Fruit fly (Drosophila melanogaster) whole organism, embryonic: Measurements from ENCODE around the gene Ac76E.

Experiments used
- Abd-B ChIP-seq: fragments of 200-800 bp; sonication (Bioruptor generic); optimal IDR thresholded peaks from 2 replicates; lab custom pipeline; 2018; ENCODE audit warnings: missing biosample characterization, mild to moderate bottlenecking, missing genetic modification characterization, moderate library complexity
- BtbVII ChIP-seq: fragments of 200-800 bp; sonication (Bioruptor generic); optimal IDR thresholded peaks from 3 replicates; lab custom pipeline; 2017; ENCODE audit warnings: missing biosample characterization, mild to moderate bottlenecking, missing genetic modification characterization
- Bteb2 ChIP-seq: fragments of 200-800 bp; sonication (Bioruptor generic); optimal IDR thresholded peaks from 2 replicates; lab custom pipeline; 2016; ENCODE audit warnings: missing biosample characterization, missing genetic modification characterization
- CG10274 ChIP-seq: fragments of 200-800 bp; sonication (Bioruptor generic); optimal IDR thresholded peaks from 3 replicates; lab custom pipeline; 2017; ENCODE audit warnings: missing biosample characterization, mild to moderate bottlenecking, missing genetic modification characterization
- CG10321 ChIP-seq: fragments of 200-800 bp; sonication (Bioruptor generic); IDR thresholded peaks from 2 replicates; pipeline ENCODE4 v1.3.6; 2022; ENCODE audit warnings: missing biosample characterization, missing genetic modification characterization
- CG11456 ChIP-seq: fragments of 200-800 bp; sonication (Bioruptor generic); IDR thresholded peaks from 3 replicates; pipeline ENCODE4 v1.3.6; 2022; ENCODE audit warnings: missing biosample characterization, missing genetic modification characterization
- CG11560 ChIP-seq: fragments of 200-800 bp; sonication (Bioruptor generic); IDR thresholded peaks from 3 replicates; pipeline ENCODE4 v1.3.6; 2022; ENCODE audit warnings: missing biosample characterization, missing genetic modification characterization
- CG12219 ChIP-seq: fragments of 200-800 bp; sonication (Bioruptor generic); optimal IDR thresholded peaks from 3 replicates; lab custom pipeline; 2018; ENCODE audit warnings: missing biosample characterization, mild to moderate bottlenecking, missing genetic modification characterization
- CG13287 ChIP-seq: fragments of 200-800 bp; sonication (Bioruptor generic); IDR thresholded peaks from 2 replicates; pipeline ENCODE4 v1.3.6; 2022; ENCODE audit warnings: missing biosample characterization, missing genetic modification characterization; ENCODE audit not compliant: partially characterized antibody
- CG13296 ChIP-seq: fragments of 200-800 bp; sonication (Bioruptor generic); optimal IDR thresholded peaks from 3 replicates; lab custom pipeline; 2018; ENCODE audit warnings: missing biosample characterization, mild to moderate bottlenecking, missing genetic modification characterization
- CG13424 ChIP-seq: fragments of 200-800 bp; sonication (Bioruptor generic); optimal IDR thresholded peaks from 2 replicates; lab custom pipeline; 2019; ENCODE audit warnings: missing biosample characterization, mild to moderate bottlenecking, missing genetic modification characterization, moderate library complexity
- CG14441 ChIP-seq: fragments of 200-800 bp; sonication (Bioruptor generic); IDR thresholded peaks from 2 replicates; pipeline ENCODE4 v1.3.6; 2022; ENCODE audit warnings: missing biosample characterization, missing genetic modification characterization
- CG14965 ChIP-seq: fragments of 200-800 bp; sonication (Bioruptor generic); optimal IDR thresholded peaks from 2 replicates; lab custom pipeline; 2016; ENCODE audit warnings: missing biosample characterization, missing genetic modification characterization, borderline replicate concordance
- CG15073 ChIP-seq: fragments of 200-800 bp; sonication (Bioruptor generic); optimal IDR thresholded peaks from 2 replicates; lab custom pipeline; 2016; ENCODE audit warnings: missing biosample characterization, missing genetic modification characterization
- CG15269 ChIP-seq: fragments of 200-800 bp; sonication (Bioruptor generic); optimal IDR thresholded peaks from 2 replicates; lab custom pipeline; 2018; ENCODE audit warnings: missing biosample characterization, mild to moderate bottlenecking, missing genetic modification characterization, moderate library complexity
- CG1529 ChIP-seq: fragments of 200-800 bp; sonication (Bioruptor generic); optimal IDR thresholded peaks from 3 replicates; lab custom pipeline; 2018; ENCODE audit warnings: missing biosample characterization, missing genetic modification characterization
- CG17385 ChIP-seq: fragments of 200-800 bp; sonication (Bioruptor generic); optimal IDR thresholded peaks from 3 replicates; lab custom pipeline; 2018; ENCODE audit warnings: missing biosample characterization, mild to moderate bottlenecking, missing genetic modification characterization
- CG31224 ChIP-seq: fragments of 200-800 bp; sonication (Bioruptor generic); IDR thresholded peaks from 2 replicates; pipeline ENCODE4 v1.3.6; 2022; ENCODE audit warnings: missing biosample characterization, missing genetic modification characterization
- CG31388 ChIP-seq: fragments of 200-800 bp; sonication (Bioruptor generic); optimal IDR thresholded peaks from 2 replicates; lab custom pipeline; 2016; ENCODE audit warnings: missing biosample characterization, missing genetic modification characterization
- CG34224 ChIP-seq: fragments of 200-800 bp; sonication (Bioruptor generic); IDR thresholded peaks from 3 replicates; pipeline ENCODE4 v1.3.6; 2022; ENCODE audit warnings: missing biosample characterization, missing genetic modification characterization; ENCODE audit not compliant: partially characterized antibody
- CG3847 ChIP-seq: fragments of 200-800 bp; sonication (Bioruptor generic); IDR thresholded peaks from 2 replicates; pipeline ENCODE4 v1.3.6; 2022; ENCODE audit warnings: missing biosample characterization, missing genetic modification characterization
- CG5180 ChIP-seq: fragments of 200-800 bp; sonication (Bioruptor generic); optimal IDR thresholded peaks from 3 replicates; lab custom pipeline; 2017; ENCODE audit warnings: missing biosample characterization, missing genetic modification characterization, mild to moderate bottlenecking, moderate library complexity, missing genetic modification reagents
- CG6683 ChIP-seq: fragments of 200-800 bp; sonication (Bioruptor generic); optimal IDR thresholded peaks from 2 replicates; lab custom pipeline; 2017; ENCODE audit warnings: missing biosample characterization, mild to moderate bottlenecking, missing genetic modification characterization, missing genetic modification reagents
- CG6791 ChIP-seq: fragments of 200-800 bp; sonication (Bioruptor generic); IDR thresholded peaks from 3 replicates; pipeline ENCODE4 v1.3.6; 2022; ENCODE audit warnings: missing biosample characterization, missing genetic modification characterization; ENCODE audit not compliant: partially characterized antibody
- CG7271 ChIP-seq: fragments of 200-800 bp; sonication (Bioruptor generic); optimal IDR thresholded peaks from 2 replicates; lab custom pipeline; 2018; ENCODE audit warnings: missing biosample characterization, mild to moderate bottlenecking, missing genetic modification characterization, moderate library complexity
- Dip2 ChIP-seq: fragments of 200-800 bp; sonication (Bioruptor generic); IDR thresholded peaks from 2 replicates; pipeline ENCODE4 v1.3.6; 2022; ENCODE audit warnings: missing biosample characterization, missing genetic modification characterization
- E2f2 ChIP-seq: fragments of 200-800 bp; sonication (Bioruptor generic); IDR thresholded peaks from 2 replicates; pipeline ENCODE4 v1.3.6; 2022; ENCODE audit warnings: missing biosample characterization, missing genetic modification characterization
- ERR ChIP-seq: fragments of 200-800 bp; sonication (Bioruptor generic); optimal IDR thresholded peaks from 2 replicates; lab custom pipeline; 2016; ENCODE audit warnings: missing biosample characterization, missing genetic modification characterization
- Hr51 ChIP-seq, 2 experiments: fragments of 200-800 bp; sonication (Bioruptor generic); optimal IDR thresholded peaks; 2 replicates in 1 of 2; 3 replicates in 1 of 2; lab custom pipeline; 2016 to 2018; ENCODE audit warnings: missing biosample characterization in 2 of 2, missing genetic modification characterization in 2 of 2, mild to moderate bottlenecking in 1 of 2, moderate library complexity in 1 of 2
- Sin3A ChIP-seq: fragments of >200 bp; optimal IDR thresholded peaks from 2 replicates; lab custom pipeline; 2018
- Sry-δ ChIP-seq: fragments of 200-800 bp; sonication (Bioruptor generic); optimal IDR thresholded peaks from 2 replicates; lab custom pipeline; 2016; ENCODE audit warnings: missing biosample characterization, missing genetic modification characterization
- Taf1 ChIP-seq: fragments of 200-800 bp; sonication (Bioruptor generic); IDR thresholded peaks from 2 replicates; pipeline ENCODE4 v1.3.6; 2022; ENCODE audit warnings: missing biosample characterization, missing genetic modification characterization
- Usf ChIP-seq: fragments of 200-800 bp; sonication (Bioruptor generic); optimal IDR thresholded peaks from 2 replicates; lab custom pipeline; 2017; ENCODE audit warnings: missing genotype, missing biosample characterization, missing genetic modification characterization
- chinmo ChIP-seq: fragments of 200-800 bp; sonication (Bioruptor generic); IDR thresholded peaks from 4 replicates; pipeline ENCODE4 v1.3.6; 2022; ENCODE audit warnings: missing biosample characterization, missing genetic modification characterization; ENCODE audit not compliant: partially characterized antibody
- crc ChIP-seq: fragments of 200-800 bp; sonication (Bioruptor generic); optimal IDR thresholded peaks from 2 replicates; lab custom pipeline; 2016; ENCODE audit warnings: missing biosample characterization, missing genetic modification characterization
- dysf ChIP-seq: fragments of 200-800 bp; sonication (Bioruptor generic); IDR thresholded peaks from 3 replicates; pipeline ENCODE4 v1.3.6; 2022; ENCODE audit warnings: missing biosample characterization, missing genetic modification characterization
- emc ChIP-seq: fragments of 200-800 bp; sonication (Bioruptor generic); optimal IDR thresholded peaks from 2 replicates; lab custom pipeline; 2016; ENCODE audit warnings: missing biosample characterization, missing genetic modification characterization
- gfzf ChIP-seq: fragments of 200-800 bp; sonication (Bioruptor generic); optimal IDR thresholded peaks from 2 replicates; lab custom pipeline; 2016; ENCODE audit warnings: missing biosample characterization, mild to moderate bottlenecking, missing genetic modification characterization, moderate library complexity
- inv ChIP-seq: fragments of 200-800 bp; sonication (Bioruptor generic); IDR thresholded peaks from 2 replicates; pipeline ENCODE4 v1.3.6; 2022; ENCODE audit warnings: missing biosample characterization, missing genetic modification characterization; ENCODE audit not compliant: partially characterized antibody
- mam ChIP-seq: fragments of 200-800 bp; sonication (Bioruptor generic); optimal IDR thresholded peaks from 3 replicates; lab custom pipeline; 2016; ENCODE audit warnings: missing biosample characterization, missing genetic modification characterization
- nerfin-1 ChIP-seq: fragments of 200-800 bp; sonication (Bioruptor generic); optimal IDR thresholded peaks from 3 replicates; lab custom pipeline; 2019; ENCODE audit warnings: missing biosample characterization, mild to moderate bottlenecking, missing genetic modification characterization, moderate library complexity
- oc ChIP-seq: fragments of 200-800 bp; sonication (Bioruptor generic); optimal IDR thresholded peaks from 2 replicates; lab custom pipeline; 2018; ENCODE audit warnings: missing biosample characterization, mild to moderate bottlenecking, missing genetic modification characterization, moderate library complexity
- org-1 ChIP-seq: fragments of 200-800 bp; sonication (Bioruptor generic); optimal IDR thresholded peaks from 2 replicates; lab custom pipeline; 2017; ENCODE audit warnings: missing biosample characterization, missing genetic modification characterization
- otp ChIP-seq: fragments of 200-800 bp; sonication (Bioruptor generic); IDR thresholded peaks from 3 replicates; pipeline ENCODE4, ENCODE4 v1.3.6; 2022; ENCODE audit warnings: missing biosample characterization, missing genetic modification characterization
- pum ChIP-seq: fragments of 200-800 bp; sonication (Bioruptor generic); optimal IDR thresholded peaks from 2 replicates; lab custom pipeline; 2016; ENCODE audit warnings: missing biosample characterization, missing genetic modification characterization
- run ChIP-seq: fragments of 200-800 bp; sonication (Bioruptor generic); optimal IDR thresholded peaks from 3 replicates; lab custom pipeline; 2018; ENCODE audit warnings: missing biosample characterization, mild to moderate bottlenecking, missing genetic modification characterization
- slou ChIP-seq: fragments of 200-800 bp; sonication (Bioruptor generic); optimal IDR thresholded peaks from 3 replicates; lab custom pipeline; 2016; ENCODE audit warnings: missing biosample characterization, missing genetic modification characterization
- tap ChIP-seq: fragments of 200-800 bp; optimal IDR thresholded peaks from 3 replicates; lab custom pipeline; 2019; ENCODE audit warnings: missing biosample characterization, mild to moderate bottlenecking, missing genetic modification characterization, moderate library complexity
- zen ChIP-seq: fragments of 200-800 bp; sonication (Bioruptor generic); optimal IDR thresholded peaks from 3 replicates; lab custom pipeline; 2018; ENCODE audit warnings: missing biosample characterization, mild to moderate bottlenecking, missing genetic modification characterization, moderate library complexity
- zfh2 ChIP-seq: fragments of 200-800 bp; sonication (Bioruptor generic); optimal IDR thresholded peaks from 2 replicates; lab custom pipeline; 2016; ENCODE audit warnings: missing biosample characterization, missing genetic modification characterization

Ac76E gene

DNA sequence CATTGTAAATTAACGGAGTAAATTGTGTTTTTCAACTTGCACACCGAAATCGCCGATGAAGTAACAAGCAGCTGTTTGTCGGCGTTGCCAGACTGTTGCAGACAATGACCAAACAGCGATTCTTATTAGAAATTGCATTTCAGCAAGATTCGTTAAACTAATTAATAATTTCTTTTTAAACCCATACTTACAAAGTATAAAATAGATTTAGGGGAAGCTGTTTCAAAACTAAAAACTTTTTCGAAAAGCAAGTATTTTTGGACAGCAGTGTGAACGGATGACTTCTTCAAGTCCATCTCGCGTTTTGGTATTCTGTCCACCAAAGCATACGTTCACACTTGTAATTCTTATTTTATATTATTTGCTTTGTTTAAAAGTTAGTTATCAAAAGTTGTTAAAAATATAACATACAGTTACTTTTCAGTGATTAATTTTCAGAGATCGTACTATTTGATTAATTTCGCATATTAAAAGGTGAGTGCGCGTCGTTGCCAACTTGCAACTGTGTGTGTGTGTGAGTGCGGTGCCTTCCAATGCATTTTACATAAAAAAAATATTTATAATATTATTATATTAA, 10.6 kb upstream of the Ac76E start, which contains the start of the genes CG8004 and RhoGDI (continued):
- TF ChIP-seq CG15073 (GFP tag; lab: Kevin White, UChicago) (no peak), Hr51 (GFP tag; optimal IDR thresholded peaks at IDR 0.05; lab: Kevin White, UChicago) (peak; percentile 57 to 70), CG34224 (no peak), org-1 (GFP tag; lab: Kevin White, UChicago) (no peak), CG13287 (GFP tag; lab: Robert Waterston, UW) (peak; percentile 60; the same call in 1 of the 2 replicates), Dip2 (no peak), slou (GFP tag; lab: Kevin White, UChicago) (no peak), CG6791 (GFP tag; lab: Robert Waterston, UW) (peak; percentile 41; the same call in 1 of the 3 replicates), CG31388 (no peak), nerfin-1 (tag; lab: Kevin White, UChicago) (no peak), gfzf (GFP tag; lab: Kevin White, UChicago) (peak; percentile 90), CG13296 (GFP tag; lab: Kevin White, UChicago) (peak; percentile 2), mam (GFP tag; lab: Kevin White, UChicago) (peak; percentile 66), dysf (GFP tag; lab: Robert Waterston, UW) (peak; percentile 60; the same call in 2 of the 3 replicates), ERR (GFP tag; lab: Kevin White, UChicago) (peak; percentile 20), Taf1 (GFP tag; lab: Robert Waterston, UW) (peak; percentile 9; the same call in 1 of the 2 replicates), zen (peak; percentile 69), Abd-B (peak; percentile 62), CG11456 (GFP tag; lab: Robert Waterston, UW) (no peak; the same call in 2 of the 3 replicates), Sin3A (lab: Kevin White, UChicago) (peak; percentile 72), CG3847 (peak; percentile 80), zfh2 (peak; percentile 67), E2f2 (peak; percentile 52), otp (GFP tag; lab: Robert Waterston, UW) (no peak), Usf (no peak), CG17385 (peak; percentile 45), CG5180 (GFP tag; lab: Kevin White, UChicago) (no peak), CG14441 (GFP tag; lab: Robert Waterston, UW) (peak; percentile 53), CG10274 (GFP tag; lab: Kevin White, UChicago) (no peak), Bteb2 (GFP tag; lab: Kevin White, UChicago) (peak; percentile 56), emc (GFP tag; lab: Kevin White, UChicago) (peak; percentile 0), pum (GFP tag; lab: Kevin White, UChicago) (peak; percentile 61), oc (no peak), CG13424 (tag; lab: Kevin White, UChicago) (peak; percentile 74), CG1529 (no peak), tap (tag; lab: Kevin White, UChicago) (peak; percentile 12), inv (no peak), run (no peak), chinmo (GFP tag; lab: Robert Waterston, UW) (no peak), CG31224 (GFP tag; lab: Robert Waterston, UW) (no peak), CG6683 (no peak), CG15269 (tag; lab: Kevin White, UChicago) (peak; percentile 60), CG14965 (GFP tag; lab: Kevin White, UChicago) (no peak), CG11560 (no peak), Sry-δ (GFP tag; lab: Kevin White, UChicago) (peak; percentile 53), CG7271 (tag; lab: Kevin White, UChicago) (no peak), BtbVII (GFP tag; lab: Kevin White, UChicago) (no peak), CG10321 (no peak), crc (GFP tag; lab: Kevin White, UChicago) (peak; percentile 55), CG12219 (GFP tag; lab: Kevin White, UChicago) (no peak)
